Worm (Caenorhabditis elegans): ENCODE measurements around the gene rpl-37.

rpl-37 gene

DNA sequence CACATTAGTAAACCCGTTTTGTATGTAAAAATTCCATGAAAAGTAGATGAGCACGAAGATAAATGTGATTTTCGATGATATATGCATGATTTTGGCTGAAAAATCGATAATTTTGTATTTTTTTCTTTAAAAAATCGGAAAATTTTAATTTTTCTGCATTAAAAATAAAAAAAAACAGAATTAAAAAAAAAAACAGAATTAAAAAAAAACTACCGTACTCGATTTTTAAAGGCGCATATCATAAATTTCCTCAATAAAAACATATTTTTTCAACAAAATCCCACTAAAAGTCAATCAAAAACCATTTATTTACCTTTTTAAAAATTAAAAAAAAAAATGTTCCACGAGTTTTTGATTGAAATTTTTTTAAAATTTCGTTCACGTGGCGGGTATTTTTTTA is 35.3 kb upstream of the rpl-37 start, which contains the start of gene gly-14:
Gene gly-14, minus strand, starts transcription at position 101 of the 400 bp plus-strand sequence.
- TF ChIP-seq sptf-1 (tag; optimal IDR thresholded peaks at IDR 0.05), result no peak
- no peak for TF ChIP-seq mep-1 (tag; optimal IDR thresholded peaks at IDR 0.05)
- no peak for TF ChIP-seq pax-3 (tag; optimal IDR thresholded peaks at IDR 0.05)
- TF ChIP-seq irx-1 (tag; optimal IDR thresholded peaks at IDR 0.05), result no peak
- no peak for TF ChIP-seq mdl-1 (tag; optimal IDR thresholded peaks at IDR 0.05)

DNA sequence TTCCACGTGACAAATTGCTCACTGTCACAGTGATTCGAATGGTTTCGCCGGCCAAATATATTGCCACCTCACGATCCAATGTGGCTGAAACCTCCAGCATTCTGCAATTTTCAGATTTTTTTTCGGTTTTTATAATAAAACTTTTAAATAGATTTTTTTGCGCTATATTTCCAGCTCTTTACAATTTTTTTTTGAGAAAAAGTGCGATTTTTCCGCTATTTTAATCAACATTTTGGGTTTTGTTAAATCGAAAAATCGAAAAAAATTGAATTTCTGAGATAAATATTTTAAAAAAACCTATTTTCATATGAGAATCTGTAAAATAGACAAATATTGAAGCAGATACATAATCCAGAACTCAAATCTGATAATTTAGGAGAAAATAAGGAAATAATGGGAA is 29.5 kb upstream of the rpl-37 start, which contains the start of gene M01F1.9:
Gene M01F1.9, minus strand, starts transcription at position 101 of the 400 bp plus-strand sequence.
- TF ChIP-seq efl-1 (optimal IDR thresholded peaks at IDR 0.05) (no peak), efl-1 (GFP tag; optimal IDR thresholded peaks at IDR 0.05 in 1 of 2) (peak in 1 of 2 experiments; percentile 54), tlp-1 (tag; optimal IDR thresholded peaks at IDR 0.05) (no peak)

DNA sequence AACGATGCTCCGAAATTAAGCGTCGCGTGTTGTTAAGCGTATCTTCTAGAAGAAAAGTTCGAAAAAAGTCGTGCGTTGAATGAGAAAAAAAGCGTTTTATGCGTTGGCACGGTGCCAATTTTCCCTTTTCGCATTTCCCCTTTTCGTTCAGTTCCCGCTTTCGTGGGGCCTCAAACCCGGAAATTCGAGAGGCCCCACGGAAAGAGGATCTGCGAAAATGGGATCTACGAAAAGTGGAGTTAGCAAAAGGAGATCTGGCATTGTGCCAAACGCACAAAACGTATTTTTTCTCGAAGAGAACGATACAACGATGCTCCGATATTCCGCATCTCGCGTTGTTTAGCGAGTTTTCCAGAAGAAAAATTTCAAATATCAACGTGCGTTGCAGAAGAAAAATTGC is 28.6 kb upstream of the rpl-37 start:
- peak; percentile 39 for TF ChIP-seq pax-3 (tag; optimal IDR thresholded peaks at IDR 0.05)
- TF ChIP-seq ztf-11 (tag; optimal IDR thresholded peaks at IDR 0.05), result peak in 1 of 2 experiments; percentile 54
- TF ChIP-seq isw-1 (GFP tag; IDR thresholded peaks at IDR 0.05), result peak; percentile 31
- no peak for TF ChIP-seq skn-1 (tag; optimal IDR thresholded peaks at IDR 0.05)
- TF ChIP-seq ceh-90 (tag; optimal IDR thresholded peaks at IDR 0.05), result no peak
- peak; percentile 20 for TF ChIP-seq ceh-63 (GFP tag; optimal IDR thresholded peaks at IDR 0.05)
- TF ChIP-seq lsy-2 (tag; optimal IDR thresholded peaks at IDR 0.05), result peak in 1 of 2 experiments; percentile 18
- peak; percentile 52 for TF ChIP-seq nhr-47 (tag; optimal IDR thresholded peaks at IDR 0.05)
- TF ChIP-seq irx-1 (tag; optimal IDR thresholded peaks at IDR 0.05), result no peak
- peak; percentile 23 for TF ChIP-seq fkh-8 (tag; optimal IDR thresholded peaks at IDR 0.05)
- no peak for TF ChIP-seq lin-14 (GFP tag; optimal IDR thresholded peaks at IDR 0.05)
- TF ChIP-seq unc-98 (GFP tag; IDR thresholded peaks at IDR 0.05), result peak; percentile 78
- peak; percentile 65 for TF ChIP-seq vab-15 (tag; optimal IDR thresholded peaks at IDR 0.05)
- peak; percentile 60 for TF ChIP-seq rnt-1 (tag; optimal IDR thresholded peaks at IDR 0.05)
- TF ChIP-seq efl-1 (optimal IDR thresholded peaks at IDR 0.05), result peak; percentile 22 to 80
- TF ChIP-seq efl-1 (GFP tag; optimal IDR thresholded peaks at IDR 0.05 in 1 of 2), result peak; percentile 1 to 39
- peak; percentile 40; the same call in 1 of the 2 replicates for TF ChIP-seq nhr-19 (GFP tag; conservative IDR thresholded peaks at IDR 0.05)
- peak in 2 of 3 experiments; percentile 5 to 18 for TF ChIP-seq ceh-82 (tag; optimal IDR thresholded peaks at IDR 0.05)
- TF ChIP-seq nhr-71 (tag; optimal IDR thresholded peaks at IDR 0.05), result peak; percentile 33
- TF ChIP-seq unc-86 (tag; optimal IDR thresholded peaks at IDR 0.05), result peak; percentile 31
- TF ChIP-seq tbx-2 (tag; optimal IDR thresholded peaks at IDR 0.05), result peak; percentile 42
- TF ChIP-seq nhr-77 (tag; optimal IDR thresholded peaks at IDR 0.05), result no peak
- TF ChIP-seq nhr-90 (tag; optimal IDR thresholded peaks at IDR 0.05; ENCODE audit: poor library complexity), result peak; percentile 45
- TF ChIP-seq swsn-7 (tag; optimal IDR thresholded peaks at IDR 0.05), result peak; percentile 3

DNA sequence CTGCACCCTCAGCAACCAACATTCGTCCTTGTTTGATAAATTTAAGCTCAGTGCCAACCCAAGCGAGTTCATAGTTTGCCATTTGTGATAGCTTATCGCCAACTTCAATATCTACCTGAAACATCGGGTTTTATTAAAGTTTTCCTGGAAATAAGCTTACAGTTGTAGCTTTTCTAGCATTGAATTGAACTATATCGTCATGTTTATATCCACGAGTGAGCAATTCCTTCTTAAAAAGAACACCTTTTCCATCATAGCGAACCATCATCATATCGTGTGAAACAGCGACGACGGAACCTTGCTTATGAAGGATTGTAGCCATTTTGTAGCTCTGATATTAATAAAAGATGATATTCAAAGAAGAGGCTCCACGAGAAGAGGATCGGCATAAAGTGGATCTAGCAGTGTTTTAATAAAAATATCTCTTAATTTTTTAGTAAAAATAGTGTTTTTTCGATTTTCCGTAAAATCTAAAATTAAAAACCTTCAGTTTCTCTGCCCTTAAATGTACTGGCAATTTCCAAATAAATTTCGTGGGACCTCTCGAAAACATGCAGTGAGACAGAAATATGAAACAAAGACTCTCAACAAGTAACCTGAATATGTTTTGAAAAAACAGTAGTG is 26.1 kb upstream of the rpl-37 start, which contains the start of gene M01F1.8:
Gene M01F1.8, minus strand, starts transcription at position 335 of the 624 bp plus-strand sequence.
- TF ChIP-seq lsy-2 (tag; optimal IDR thresholded peaks at IDR 0.05) (peak in 1 of 2 experiments; percentile 38), lin-13 (GFP tag; optimal IDR thresholded peaks at IDR 0.05) (no peak), efl-1 (optimal IDR thresholded peaks at IDR 0.05) (no peak), efl-1 (GFP tag; optimal IDR thresholded peaks at IDR 0.05 in 1 of 2) (peak in 1 of 2 experiments; percentile 3), ama-1 (optimal IDR thresholded peaks at IDR 0.05) (no peak), fkh-8 (tag; optimal IDR thresholded peaks at IDR 0.05) (no peak), pag-3 (tag; optimal IDR thresholded peaks at IDR 0.05; ENCODE audit: borderline replicate concordance, insufficient read depth) (no peak)

DNA sequence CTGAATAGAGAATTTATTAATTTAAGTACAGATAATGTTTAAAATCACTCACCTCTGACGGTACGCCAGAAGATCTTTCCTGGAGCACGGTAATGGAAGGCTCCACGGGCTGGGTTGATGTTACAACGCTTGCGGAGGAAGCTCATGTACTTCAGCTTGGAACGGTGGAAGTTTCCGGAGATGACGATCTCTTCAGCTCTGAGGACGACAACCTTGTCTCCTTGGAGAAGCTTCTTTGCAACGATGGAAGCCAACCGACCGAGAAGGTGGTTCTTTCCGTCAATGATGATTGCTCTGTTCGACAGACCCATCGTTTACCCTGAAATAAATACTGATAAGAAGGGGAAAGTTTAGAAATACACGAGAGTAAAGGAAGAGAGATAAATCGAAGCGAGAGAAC is 25.2 kb upstream of the rpl-37 start, which contains the start of gene rpl-16:
Gene rpl-16, minus strand, starts transcription at position 319 of the 400 bp plus-strand sequence.
- TF ChIP-seq sptf-1 (tag; optimal IDR thresholded peaks at IDR 0.05) (no peak), zip-4 (GFP tag; optimal IDR thresholded peaks at IDR 0.05) (no peak), sox-4 (tag; optimal IDR thresholded peaks at IDR 0.05) (no peak), ets-5 (GFP tag; IDR thresholded peaks at IDR 0.05) (no peak), lir-3 (tag; optimal IDR thresholded peaks at IDR 0.05; ENCODE audit: poor library complexity) (no peak), ceh-82 (tag; optimal IDR thresholded peaks at IDR 0.05) (no peak), jun-1 (tag; optimal IDR thresholded peaks at IDR 0.05) (no peak), nhr-12 (tag; optimal IDR thresholded peaks at IDR 0.05) (no peak), nhr-77 (tag; optimal IDR thresholded peaks at IDR 0.05) (no peak), elt-2 (tag; optimal IDR thresholded peaks at IDR 0.05) (no peak), fkh-10 (GFP tag; optimal IDR thresholded peaks at IDR 0.05) (no peak), unc-62 (GFP tag; optimal IDR thresholded peaks at IDR 0.05) (no peak), skn-1 (tag; optimal IDR thresholded peaks at IDR 0.05) (no peak), mep-1 (tag; optimal IDR thresholded peaks at IDR 0.05) (no peak), isw-1 (GFP tag; IDR thresholded peaks at IDR 0.05) (no peak), zag-1 (tag; optimal IDR thresholded peaks at IDR 0.05) (no peak), vab-15 (tag; optimal IDR thresholded peaks at IDR 0.05) (no peak), nhr-90 (tag; optimal IDR thresholded peaks at IDR 0.05; ENCODE audit: poor library complexity) (no peak)
